Fruit fly (Drosophila melanogaster) whole organism, embryonic: ENCODE data around the gene Mf.
A peak's percentile ranks its signal among the peaks of the same experiment; 100 is the strongest.

Source experiments
- ATbp ChIP-seq: fragments of 200-800 bp; sonication (Bioruptor generic); optimal IDR thresholded peaks from 2 replicates; lab custom pipeline; 2017; ENCODE audit warnings: missing biosample characterization, mild to moderate bottlenecking, missing genetic modification characterization, missing genetic modification reagents
- B-H2 ChIP-seq: fragments of 200-800 bp; sonication (Bioruptor generic); optimal IDR thresholded peaks from 2 replicates; lab custom pipeline; 2018; ENCODE audit warnings: missing biosample characterization, mild to moderate bottlenecking, missing genetic modification characterization
- BEAF-32 ChIP-seq: fragments of 200-800 bp; sonication (Bioruptor generic); optimal IDR thresholded peaks from 3 replicates; lab custom pipeline; 2017; ENCODE audit warnings: missing biosample characterization, missing genetic modification characterization, mild to moderate bottlenecking, moderate library complexity, missing genetic modification reagents
- BtbVII ChIP-seq: fragments of 200-800 bp; sonication (Bioruptor generic); optimal IDR thresholded peaks from 3 replicates; lab custom pipeline; 2017; ENCODE audit warnings: missing biosample characterization, mild to moderate bottlenecking, missing genetic modification characterization
- CG10209 ChIP-seq: fragments of 200-800 bp; sonication (Bioruptor generic); optimal IDR thresholded peaks from 3 replicates; lab custom pipeline; 2017; ENCODE audit warnings: missing biosample characterization, mild to moderate bottlenecking, missing genetic modification characterization, missing genetic modification reagents
- CG12155 ChIP-seq: fragments of 200-800 bp; sonication (Bioruptor generic); optimal IDR thresholded peaks from 3 replicates; lab custom pipeline; 2016; ENCODE audit warnings: missing biosample characterization, missing genetic modification characterization
- CG12391 ChIP-seq: fragments of 200-800 bp; sonication (Bioruptor generic); optimal IDR thresholded peaks from 3 replicates; lab custom pipeline; 2018; ENCODE audit warnings: missing biosample characterization, mild to moderate bottlenecking, missing genetic modification characterization, moderate library complexity
- CG13287 ChIP-seq: fragments of 200-800 bp; sonication (Bioruptor generic); IDR thresholded peaks from 2 replicates; pipeline ENCODE4 v1.3.6; 2022; ENCODE audit warnings: missing biosample characterization, missing genetic modification characterization; ENCODE audit not compliant: partially characterized antibody
- CG13894 ChIP-seq: fragments of 200-800 bp; sonication (Bioruptor generic); optimal IDR thresholded peaks from 3 replicates; lab custom pipeline; 2018; ENCODE audit warnings: missing biosample characterization, mild to moderate bottlenecking, missing genetic modification characterization, moderate library complexity
- CG14710 ChIP-seq: fragments of 200-800 bp; sonication (Bioruptor generic); optimal IDR thresholded peaks from 3 replicates; lab custom pipeline; 2019; ENCODE audit warnings: missing biosample characterization, mild to moderate bottlenecking, missing genetic modification characterization, moderate library complexity
- CG15601 ChIP-seq: fragments of 200-800 bp; sonication (Bioruptor generic); optimal IDR thresholded peaks from 3 replicates; lab custom pipeline; 2019; ENCODE audit warnings: missing biosample characterization, mild to moderate bottlenecking, missing genetic modification characterization, moderate library complexity
- CG1602 ChIP-seq: fragments of 200-800 bp; sonication (Bioruptor generic); optimal IDR thresholded peaks from 3 replicates; lab custom pipeline; 2016; ENCODE audit warnings: missing biosample characterization, missing genetic modification characterization
- CG17385 ChIP-seq: fragments of 200-800 bp; sonication (Bioruptor generic); optimal IDR thresholded peaks from 3 replicates; lab custom pipeline; 2018; ENCODE audit warnings: missing biosample characterization, mild to moderate bottlenecking, missing genetic modification characterization
- CG17612 ChIP-seq: fragments of 200-800 bp; sonication (Bioruptor generic); IDR thresholded peaks from 2 replicates; pipeline ENCODE4 v1.3.6; 2022; ENCODE audit warnings: missing biosample characterization, missing genetic modification characterization
- CG18262 ChIP-seq: fragments of 200-800 bp; optimal IDR thresholded peaks from 3 replicates; lab custom pipeline; 2019; ENCODE audit warnings: missing biosample characterization, mild to moderate bottlenecking, missing genetic modification characterization, moderate library complexity
- CG2712 ChIP-seq: fragments of 200-800 bp; optimal IDR thresholded peaks from 3 replicates; lab custom pipeline; 2019; ENCODE audit warnings: missing biosample characterization, mild to moderate bottlenecking, missing genetic modification characterization, moderate library complexity
- CG31441 ChIP-seq: fragments of 200-800 bp; sonication (Bioruptor generic); IDR thresholded peaks from 2 replicates; pipeline ENCODE4 v1.3.6; 2022; ENCODE audit warnings: missing biosample characterization, missing genetic modification characterization
- CG7786 ChIP-seq: fragments of 200-800 bp; sonication (Bioruptor generic); optimal IDR thresholded peaks from 2 replicates; lab custom pipeline; 2016; ENCODE audit warnings: missing biosample characterization, missing genetic modification characterization
- CoRest ChIP-seq: fragments of 200-800 bp; sonication (Bioruptor generic); optimal IDR thresholded peaks from 3 replicates; lab custom pipeline; 2018; ENCODE audit warnings: missing biosample characterization, mild to moderate bottlenecking, missing genetic modification characterization, moderate library complexity
- Doc2 ChIP-seq: fragments of 200-800 bp; sonication (Bioruptor generic); IDR thresholded peaks from 2 replicates; pipeline ENCODE4 v1.3.6; 2022; ENCODE audit warnings: missing biosample characterization, missing genetic modification characterization
- Doc3 ChIP-seq: fragments of 200-800 bp; sonication (Bioruptor generic); IDR thresholded peaks from 3 replicates; pipeline ENCODE4 v1.3.6; 2022; ENCODE audit warnings: missing biosample characterization, missing genetic modification characterization; ENCODE audit not compliant: partially characterized antibody
- Dp ChIP-seq: fragments of 200-800 bp; sonication (Bioruptor generic); optimal IDR thresholded peaks from 2 replicates; lab custom pipeline; 2018; ENCODE audit warnings: missing biosample characterization, mild to moderate bottlenecking, missing genetic modification characterization, moderate library complexity
- E2f2 ChIP-seq: fragments of 200-800 bp; sonication (Bioruptor generic); IDR thresholded peaks from 2 replicates; pipeline ENCODE4 v1.3.6; 2022; ENCODE audit warnings: missing biosample characterization, missing genetic modification characterization
- HLH54F ChIP-seq: fragments of 200-800 bp; sonication (Bioruptor generic); optimal IDR thresholded peaks from 3 replicates; lab custom pipeline; 2016; ENCODE audit warnings: missing biosample characterization, missing genetic modification characterization
- Hand ChIP-seq: fragments of 200-800 bp; sonication (Bioruptor generic); optimal IDR thresholded peaks from 2 replicates; lab custom pipeline; 2017; ENCODE audit warnings: mild to moderate bottlenecking, missing biosample characterization, missing genetic modification reagents, missing genetic modification characterization
- Hsf ChIP-seq: fragments of 200-800 bp; sonication (Bioruptor generic); optimal IDR thresholded peaks from 3 replicates; lab custom pipeline; 2016; ENCODE audit warnings: missing biosample characterization, missing genetic modification characterization
- Kr ChIP-seq: fragments of 200-800 bp; sonication (Bioruptor generic); optimal IDR thresholded peaks from 2 replicates; lab custom pipeline; 2017; ENCODE audit warnings: missing biosample characterization, mild to moderate bottlenecking, missing genetic modification characterization
- Lim3 ChIP-seq: fragments of 200-800 bp; sonication (Bioruptor generic); IDR thresholded peaks from 2 replicates; pipeline ENCODE4 v1.3.6; 2022; ENCODE audit warnings: missing biosample characterization, missing genetic modification characterization
- MESR4 ChIP-seq: fragments of 200-800 bp; sonication (Bioruptor generic); optimal IDR thresholded peaks from 2 replicates; lab custom pipeline; 2018; ENCODE audit warnings: missing biosample characterization, mild to moderate bottlenecking, missing genetic modification characterization, moderate library complexity
- Meics ChIP-seq: fragments of 200-800 bp; sonication (Bioruptor generic); optimal IDR thresholded peaks from 2 replicates; lab custom pipeline; 2017; ENCODE audit warnings: missing biosample characterization, mild to moderate bottlenecking, missing genetic modification characterization
- Rx ChIP-seq: fragments of 200-800 bp; sonication (Bioruptor generic); IDR thresholded peaks from 2 replicates; pipeline ENCODE4 v1.3.6; 2022; ENCODE audit warnings: missing biosample characterization, missing genetic modification characterization
- amos ChIP-seq: fragments of 200-800 bp; sonication (Bioruptor generic); IDR thresholded peaks from 2 replicates; pipeline ENCODE4 v1.3.6; 2022; ENCODE audit warnings: missing biosample characterization, missing genetic modification characterization; ENCODE audit not compliant: partially characterized antibody
- btn ChIP-seq: fragments of 200-800 bp; sonication (Bioruptor generic); optimal IDR thresholded peaks from 2 replicates; lab custom pipeline; 2016; ENCODE audit warnings: missing biosample characterization, missing genetic modification characterization
- cas ChIP-seq: fragments of 200-800 bp; sonication (Bioruptor generic); IDR thresholded peaks from 2 replicates; pipeline ENCODE4 v1.3.6; 2022; ENCODE audit warnings: missing biosample characterization, missing genetic modification characterization
- crp ChIP-seq, 2 experiments: fragments of 200-800 bp; sonication (Bioruptor generic); optimal IDR thresholded peaks; 2 replicates in 1 of 2; 3 replicates in 1 of 2; lab custom pipeline; 2017; ENCODE audit warnings: missing biosample characterization in 2 of 2, missing genetic modification characterization in 2 of 2, mild to moderate bottlenecking in 1 of 2, moderate library complexity in 1 of 2
- dan ChIP-seq: fragments of 200-800 bp; sonication (Bioruptor generic); IDR thresholded peaks from 2 replicates; pipeline ENCODE4 v1.3.6; 2022; ENCODE audit warnings: missing biosample characterization, missing genetic modification characterization
- dpn ChIP-seq, 2 experiments: fragments of 200-800 bp; sonication (Bioruptor generic); optimal IDR thresholded peaks; 3 replicates each; lab custom pipeline; 2016; ENCODE audit warnings: missing biosample characterization in 2 of 2, missing genetic modification characterization in 2 of 2
- exex ChIP-seq: fragments of 200-800 bp; sonication (Bioruptor generic); optimal IDR thresholded peaks from 4 replicates; lab custom pipeline; 2018; ENCODE audit warnings: missing biosample characterization, mild to moderate bottlenecking, missing genetic modification characterization, moderate library complexity
- fru ChIP-seq: fragments of >200 bp; optimal IDR thresholded peaks from 2 replicates; lab custom pipeline; 2017
- gro ChIP-seq: fragments of 200-800 bp; sonication (Bioruptor generic); optimal IDR thresholded peaks from 2 replicates; lab custom pipeline; 2016; ENCODE audit warnings: missing biosample characterization, missing genetic modification characterization
- nmo ChIP-seq: fragments of 200-800 bp; sonication (Bioruptor generic); optimal IDR thresholded peaks from 2 replicates; lab custom pipeline; 2018; ENCODE audit warnings: missing biosample characterization, mild to moderate bottlenecking, missing genetic modification characterization, moderate library complexity
- phol ChIP-seq: fragments of 200-800 bp; sonication (Bioruptor generic); optimal IDR thresholded peaks from 3 replicates; lab custom pipeline; 2018; ENCODE audit warnings: missing biosample characterization, mild to moderate bottlenecking, missing genetic modification characterization, moderate library complexity
- pnt ChIP-seq: fragments of 200-800 bp; sonication (Bioruptor generic); optimal IDR thresholded peaks from 3 replicates; lab custom pipeline; 2016; ENCODE audit warnings: missing biosample characterization, missing genetic modification characterization
- repo ChIP-seq: fragments of 200-800 bp; sonication (Bioruptor generic); optimal IDR thresholded peaks from 2 replicates; lab custom pipeline; 2016; ENCODE audit warnings: missing biosample characterization, missing genetic modification characterization
- slbo ChIP-seq: fragments of 200-800 bp; sonication (Bioruptor generic); IDR thresholded peaks from 2 replicates; pipeline ENCODE4 v1.3.6; 2022; ENCODE audit warnings: missing biosample characterization, missing genetic modification characterization
- slp2 ChIP-seq: fragments of 200-800 bp; sonication (Bioruptor generic); optimal IDR thresholded peaks from 2 replicates; lab custom pipeline; 2016; ENCODE audit warnings: missing biosample characterization, missing genetic modification characterization
- sob ChIP-seq: fragments of 200-800 bp; sonication (Bioruptor generic); IDR thresholded peaks from 2 replicates; pipeline ENCODE4 v1.3.6; 2022; ENCODE audit warnings: missing biosample characterization, missing genetic modification characterization
- sug ChIP-seq: fragments of 200-800 bp; optimal IDR thresholded peaks from 2 replicates; lab custom pipeline; 2019; ENCODE audit warnings: missing biosample characterization, mild to moderate bottlenecking, missing genetic modification characterization, moderate library complexity
- unc-4 ChIP-seq: fragments of 200-800 bp; sonication (Bioruptor generic); IDR thresholded peaks from 2 replicates; pipeline ENCODE4 v1.3.6; 2022; ENCODE audit warnings: missing biosample characterization, missing genetic modification characterization; ENCODE audit not compliant: partially characterized antibody
- vnd ChIP-seq: fragments of 200-800 bp; sonication (Bioruptor generic); IDR thresholded peaks from 3 replicates; pipeline ENCODE4 v1.3.6; 2022; ENCODE audit warnings: missing biosample characterization, missing genetic modification characterization; ENCODE audit not compliant: partially characterized antibody

Gene Mf

dm6 chr3R:15225279-15225730 lies 44.0 kb upstream of the Mf start, which contains the start of the genes CG31344 and Caf1-55:
Gene CG31344 (minus strand): TSS chr3R:15225329.
Gene Caf1-55 (plus strand): TSS chr3R:15225576.
- TF ChIP-seq slbo (GFP tag; lab: Robert Waterston, UW) (no peak; the same call in 1 of the 2 replicates), CG31441 (GFP tag; lab: Robert Waterston, UW) (peak; percentile 23; the same call in 1 of the 2 replicates), BEAF-32 (GFP tag; lab: Kevin White, UChicago) (peak; percentile 81), btn (GFP tag; lab: Kevin White, UChicago) (no peak), BtbVII (GFP tag; lab: Kevin White, UChicago) (no peak), E2f2 (GFP tag; lab: Robert Waterston, UW) (peak; percentile 82), Kr (no peak), CoRest (tag; lab: Kevin White, UChicago) (peak; percentile 26), B-H2 (GFP tag; lab: Kevin White, UChicago) (peak; percentile 28), CG17612 (GFP tag; lab: Robert Waterston, UW) (no peak), CG2712 (peak; percentile 42), ATbp (GFP tag; lab: Kevin White, UChicago) (no peak), CG15601 (tag; lab: Kevin White, UChicago) (peak; percentile 32), CG17385 (GFP tag; lab: Kevin White, UChicago) (no peak), pnt (no peak), dan (GFP tag; lab: Robert Waterston, UW) (no peak), CG10209 (GFP tag; lab: Kevin White, UChicago) (no peak), CG12155 (GFP tag; lab: Kevin White, UChicago) (peak; percentile 12), gro (GFP tag; lab: Kevin White, UChicago) (peak; percentile 26), exex (tag; lab: Kevin White, UChicago) (peak; percentile 33), CG14710 (tag; lab: Kevin White, UChicago) (peak; percentile 51), crp (GFP tag; optimal IDR thresholded peaks at IDR 0.05; lab: Kevin White, UChicago) (peak in 1 of 2 experiments; percentile 40), Lim3 (no peak), CG12391 (tag; lab: Kevin White, UChicago) (peak; percentile 54), HLH54F (GFP tag; lab: Kevin White, UChicago) (no peak), dpn (GFP tag; optimal IDR thresholded peaks at IDR 0.05; lab: Kevin White, UChicago) (peak in 1 of 2 experiments; percentile 32), Doc2 (GFP tag; lab: Robert Waterston, UW) (no peak), Rx (GFP tag; lab: Robert Waterston, UW) (no peak), repo (GFP tag; lab: Kevin White, UChicago) (no peak), slp2 (no peak), amos (GFP tag; lab: Robert Waterston, UW) (peak; percentile 78), Meics (no peak), fru (lab: Kevin White, UChicago) (no peak), MESR4 (peak; percentile 65), unc-4 (GFP tag; lab: Robert Waterston, UW) (peak; percentile 84), nmo (GFP tag; lab: Kevin White, UChicago) (peak; percentile 47), Hsf (peak; percentile 1), vnd (peak; percentile 61; the same call in 2 of the 3 replicates), Dp (GFP tag; lab: Kevin White, UChicago) (peak; percentile 77), CG13894 (tag; lab: Kevin White, UChicago) (no peak), cas (GFP tag; lab: Robert Waterston, UW) (no peak), phol (peak; percentile 89), sug (tag; lab: Kevin White, UChicago) (peak; percentile 56), Doc3 (GFP tag; lab: Robert Waterston, UW) (peak; percentile 68; the same call in 2 of the 3 replicates), Hand (GFP tag; lab: Kevin White, UChicago) (no peak), CG13287 (GFP tag; lab: Robert Waterston, UW) (peak; percentile 92), CG1602 (GFP tag; lab: Kevin White, UChicago) (peak; percentile 0), sob (no peak), CG7786 (GFP tag; lab: Kevin White, UChicago) (peak; percentile 17), CG18262 (tag; lab: Kevin White, UChicago) (no peak)
